Fruit fly (Drosophila melanogaster) whole organism, prepupa: ENCODE measurements around the gene Cks85A.

Experiments
- OdsH ChIP-seq: fragments of 200-800 bp; sonication (Bioruptor generic); optimal IDR thresholded peaks from 3 replicates; lab custom pipeline; 2016; ENCODE audit warnings: missing biosample characterization, missing genetic modification characterization
- dsx ChIP-seq: fragments of 200-800 bp; optimal IDR thresholded peaks from 3 replicates; lab custom pipeline; 2019; ENCODE audit warnings: missing biosample characterization, mild to moderate bottlenecking, missing genetic modification characterization, moderate library complexity; ENCODE audit not compliant: poor library complexity, severe bottlenecking
- vri ChIP-seq: fragments of 200-800 bp; sonication (Bioruptor generic); optimal IDR thresholded peaks from 3 replicates; lab custom pipeline; 2016; ENCODE audit warnings: missing biosample characterization, mild to moderate bottlenecking, missing genetic modification characterization

DNA sequence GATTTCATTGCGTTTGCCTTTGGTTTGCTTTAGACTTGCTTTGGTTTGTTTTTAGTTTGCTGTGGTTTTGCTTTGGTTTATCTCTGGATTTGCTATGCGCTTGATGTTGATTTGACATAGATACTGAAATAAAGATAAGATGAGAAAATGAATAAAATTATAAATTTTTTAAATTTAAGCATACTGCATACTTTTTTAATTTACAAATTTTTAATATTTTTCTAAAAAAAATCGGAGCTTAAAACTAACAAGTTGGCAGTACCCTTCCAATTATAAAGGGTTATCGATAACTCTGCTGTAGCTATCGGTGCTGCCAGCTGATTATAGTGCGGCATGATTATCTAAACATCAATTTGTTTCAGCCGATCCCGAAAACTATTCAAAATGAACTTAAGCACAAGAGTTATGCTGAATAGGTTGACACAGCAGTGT, 44.4 kb downstream of the Cks85A start, which contains the start of gene mRpL19:
- TF ChIP-seq vri (no peak), dsx (GFP tag; lab: Kevin White, UChicago) (no peak), OdsH (GFP tag; lab: Kevin White, UChicago) (peak; percentile 13)
